Worm (Caenorhabditis elegans) whole organism, mixed stage, embryonic: ENCODE results near the gene T28F3.5.

Experiments
- ces-1 ChIP-seq: fragments of 150-350 bp; optimal IDR thresholded peaks from 2 replicates; lab custom pipeline; 2014; ENCODE audit warnings: missing biosample characterization, missing genetic modification reagents, missing genetic modification characterization
- elt-1 ChIP-seq: sonication (generic microtip); optimal IDR thresholded peaks from 2 replicates; lab custom pipeline; 2017; ENCODE audit warnings: missing genetic modification characterization, mild to moderate bottlenecking, missing compliant biosample characterization, antibody characterized with exemption, moderate library complexity, borderline replicate concordance; ENCODE audit not compliant: insufficient read depth
- lin-13 ChIP-seq: fragments of 150-350 bp; optimal IDR thresholded peaks from 2 replicates; lab custom pipeline; 2014; ENCODE audit warnings: missing biosample characterization, missing genetic modification characterization
- nhr-2 ChIP-seq: fragments of 150-350 bp; optimal IDR thresholded peaks from 2 replicates; lab custom pipeline; 2014; ENCODE audit warnings: missing biosample characterization, missing genetic modification characterization
- nhr-28 ChIP-seq: fragments of 150-350 bp; optimal IDR thresholded peaks from 2 replicates; lab custom pipeline; 2014; ENCODE audit warnings: missing biosample characterization, missing genetic modification characterization

ce11 chrIV:17280441-17280939 lies 14.1 kb upstream of the T28F3.5 start:
- TF ChIP-seq elt-1 (tag; lab: Kevin White, UChicago) = no peak
- TF ChIP-seq nhr-28 = no peak
- TF ChIP-seq lin-13 (tag; lab: Kevin White, UChicago) = no peak
- no peak for TF ChIP-seq ces-1 (GFP tag; lab: Kevin White, UChicago)
- TF ChIP-seq nhr-2 (tag; lab: Kevin White, UChicago) = no peak
